Fruit fly (Drosophila melanogaster) whole organism, pupa: ENCODE data around the gene CG14866.

Experiments
- CG12605 ChIP-seq: fragments of 200-800 bp; sonication (Bioruptor generic); IDR thresholded peaks from 2 replicates; pipeline ENCODE4 v1.3.6; 2022; ENCODE audit warnings: missing biosample characterization, missing genetic modification characterization
- CG15710 ChIP-seq: fragments of 200-800 bp; sonication (Bioruptor generic); optimal IDR thresholded peaks from 2 replicates; lab custom pipeline; 2018; ENCODE audit warnings: missing biosample characterization, mild to moderate bottlenecking, missing genetic modification characterization, moderate library complexity
- CG8159 ChIP-seq: fragments of 200-800 bp; sonication (Bioruptor generic); optimal IDR thresholded peaks from 3 replicates; lab custom pipeline; 2018; ENCODE audit warnings: missing biosample characterization, mild to moderate bottlenecking, missing genetic modification characterization, moderate library complexity
- CG8301 ChIP-seq: fragments of 200-800 bp; sonication (Bioruptor generic); optimal IDR thresholded peaks from 2 replicates; lab custom pipeline; 2018; ENCODE audit warnings: missing biosample characterization, mild to moderate bottlenecking, missing genetic modification characterization
- CG9948 ChIP-seq: fragments of 200-800 bp; sonication (Bioruptor generic); optimal IDR thresholded peaks from 2 replicates; lab custom pipeline; 2018; ENCODE audit warnings: missing biosample characterization, mild to moderate bottlenecking, missing genetic modification characterization, moderate library complexity
- EcR ChIP-seq: fragments of 200-800 bp; sonication (Bioruptor generic); optimal IDR thresholded peaks from 3 replicates; lab custom pipeline; 2019; ENCODE audit warnings: missing biosample characterization, missing genetic modification characterization, mild to moderate bottlenecking, moderate library complexity, missing genetic modification reagents
- Snoo ChIP-seq: fragments of 200-800 bp; sonication (Bioruptor generic); optimal IDR thresholded peaks from 3 replicates; lab custom pipeline; 2017; ENCODE audit warnings: missing biosample characterization, mild to moderate bottlenecking, missing genetic modification characterization, inconsistent platforms
- fd96Ca ChIP-seq: fragments of 200-800 bp; sonication (Bioruptor generic); IDR thresholded peaks from 3 replicates; pipeline ENCODE4 v1.3.6; 2022; ENCODE audit warnings: missing biosample characterization, missing genetic modification characterization

dm6 chr3R:15316326-15316725 lies at the start of gene CG14866:
- TF ChIP-seq fd96Ca (GFP tag; lab: Robert Waterston, UW) (no peak), EcR (GFP tag; lab: Kevin White, UChicago) (no peak), CG9948 (tag; lab: Kevin White, UChicago) (no peak), CG15710 (tag; lab: Kevin White, UChicago) (no peak), CG12605 (GFP tag; lab: Robert Waterston, UW) (no peak), CG8301 (tag; lab: Kevin White, UChicago) (no peak), CG8159 (tag; lab: Kevin White, UChicago) (no peak), Snoo (tag; lab: Kevin White, UChicago) (no peak)
